Fruit fly (Drosophila melanogaster) whole organism, embryonic: Measurements from ENCODE around the gene CG46310.

ENCODE experiments used
- Blimp-1 ChIP-seq: fragments of 200-800 bp; sonication (Bioruptor generic); optimal IDR thresholded peaks from 3 replicates; lab custom pipeline; 2018; ENCODE audit warnings: missing biosample characterization, missing genetic modification characterization, mild to moderate bottlenecking, moderate library complexity, missing genetic modification reagents
- BtbVII ChIP-seq: fragments of 200-800 bp; sonication (Bioruptor generic); optimal IDR thresholded peaks from 3 replicates; lab custom pipeline; 2017; ENCODE audit warnings: missing biosample characterization, mild to moderate bottlenecking, missing genetic modification characterization
- CG11085 ChIP-seq: fragments of 200-800 bp; sonication (Bioruptor generic); IDR thresholded peaks from 2 replicates; pipeline ENCODE4 v1.3.6; 2022; ENCODE audit warnings: missing biosample characterization, missing genetic modification characterization
- CG13894 ChIP-seq: fragments of 200-800 bp; sonication (Bioruptor generic); optimal IDR thresholded peaks from 3 replicates; lab custom pipeline; 2018; ENCODE audit warnings: missing biosample characterization, mild to moderate bottlenecking, missing genetic modification characterization, moderate library complexity
- CG14050 ChIP-seq: fragments of 200-800 bp; sonication (Bioruptor generic); IDR thresholded peaks from 3 replicates; pipeline ENCODE4 v1.3.6; 2022; ENCODE audit warnings: missing biosample characterization, missing genetic modification characterization
- CG14710 ChIP-seq: fragments of 200-800 bp; sonication (Bioruptor generic); optimal IDR thresholded peaks from 3 replicates; lab custom pipeline; 2019; ENCODE audit warnings: missing biosample characterization, mild to moderate bottlenecking, missing genetic modification characterization, moderate library complexity
- CG14860 ChIP-seq: fragments of 200-800 bp; sonication (Bioruptor generic); IDR thresholded peaks from 3 replicates; pipeline ENCODE4 v1.3.6; 2022; ENCODE audit warnings: missing biosample characterization, missing genetic modification characterization; ENCODE audit not compliant: partially characterized antibody
- CG15073 ChIP-seq: fragments of 200-800 bp; sonication (Bioruptor generic); optimal IDR thresholded peaks from 2 replicates; lab custom pipeline; 2016; ENCODE audit warnings: missing biosample characterization, missing genetic modification characterization
- CG1529 ChIP-seq: fragments of 200-800 bp; sonication (Bioruptor generic); optimal IDR thresholded peaks from 3 replicates; lab custom pipeline; 2018; ENCODE audit warnings: missing biosample characterization, missing genetic modification characterization
- CG1602 ChIP-seq: fragments of 200-800 bp; sonication (Bioruptor generic); optimal IDR thresholded peaks from 3 replicates; lab custom pipeline; 2016; ENCODE audit warnings: missing biosample characterization, missing genetic modification characterization
- CG17829 ChIP-seq: fragments of 200-800 bp; optimal IDR thresholded peaks from 2 replicates; lab custom pipeline; 2019; ENCODE audit warnings: missing biosample characterization, mild to moderate bottlenecking, missing genetic modification characterization, moderate library complexity
- CG2120 ChIP-seq: fragments of 200-800 bp; sonication (Bioruptor generic); optimal IDR thresholded peaks from 3 replicates; lab custom pipeline; 2016; ENCODE audit warnings: missing biosample characterization, missing genetic modification characterization
- CG2129 ChIP-seq: fragments of 200-800 bp; sonication (Bioruptor generic); IDR thresholded peaks from 2 replicates; pipeline ENCODE4 v1.3.6; 2022; ENCODE audit warnings: missing biosample characterization, missing genetic modification characterization; ENCODE audit not compliant: partially characterized antibody
- CG3065 ChIP-seq: fragments of 200-800 bp; sonication (Bioruptor generic); optimal IDR thresholded peaks from 2 replicates; lab custom pipeline; 2016; ENCODE audit warnings: missing biosample characterization, missing genetic modification characterization
- CG31388 ChIP-seq: fragments of 200-800 bp; sonication (Bioruptor generic); optimal IDR thresholded peaks from 2 replicates; lab custom pipeline; 2016; ENCODE audit warnings: missing biosample characterization, missing genetic modification characterization
- CG4282 ChIP-seq: fragments of 200-800 bp; sonication (Bioruptor generic); optimal IDR thresholded peaks from 2 replicates; lab custom pipeline; 2016; ENCODE audit warnings: missing biosample characterization, missing genetic modification characterization
- CG4404 ChIP-seq: fragments of 200-800 bp; sonication (Bioruptor generic); IDR thresholded peaks from 2 replicates; pipeline ENCODE4 v1.3.6; 2022; ENCODE audit warnings: missing biosample characterization, missing genetic modification characterization
- CG7271 ChIP-seq: fragments of 200-800 bp; sonication (Bioruptor generic); optimal IDR thresholded peaks from 2 replicates; lab custom pipeline; 2018; ENCODE audit warnings: missing biosample characterization, mild to moderate bottlenecking, missing genetic modification characterization, moderate library complexity
- CG7786 ChIP-seq: fragments of 200-800 bp; sonication (Bioruptor generic); optimal IDR thresholded peaks from 2 replicates; lab custom pipeline; 2016; ENCODE audit warnings: missing biosample characterization, missing genetic modification characterization
- CG8388 ChIP-seq: fragments of 200-800 bp; sonication (Bioruptor generic); optimal IDR thresholded peaks from 2 replicates; lab custom pipeline; 2019; ENCODE audit warnings: missing biosample characterization, mild to moderate bottlenecking, missing genetic modification characterization, moderate library complexity
- CG9797 ChIP-seq: fragments of 200-800 bp; sonication (Bioruptor generic); optimal IDR thresholded peaks from 3 replicates; lab custom pipeline; 2018; ENCODE audit warnings: missing biosample characterization, mild to moderate bottlenecking, missing genetic modification characterization
- CG9817 ChIP-seq: fragments of 200-800 bp; sonication (Bioruptor generic); optimal IDR thresholded peaks from 2 replicates; lab custom pipeline; 2018; ENCODE audit warnings: missing biosample characterization, mild to moderate bottlenecking, missing genetic modification characterization, moderate library complexity
- CG9876 ChIP-seq: fragments of 200-800 bp; sonication (Bioruptor generic); optimal IDR thresholded peaks from 2 replicates; lab custom pipeline; 2016; ENCODE audit warnings: missing biosample characterization, missing genetic modification characterization
- CrebB ChIP-seq: fragments of 200-800 bp; sonication (Bioruptor generic); optimal IDR thresholded peaks from 3 replicates; lab custom pipeline; 2018; ENCODE audit warnings: missing biosample characterization, mild to moderate bottlenecking, missing genetic modification characterization
- Dip3 ChIP-seq: fragments of 200-800 bp; sonication (Bioruptor generic); optimal IDR thresholded peaks from 3 replicates; lab custom pipeline; 2016; ENCODE audit warnings: missing biosample characterization, missing genetic modification characterization
- HLH3B ChIP-seq: fragments of 200-800 bp; sonication (Bioruptor generic); IDR thresholded peaks from 2 replicates; pipeline ENCODE4 v1.3.6; 2022; ENCODE audit warnings: missing biosample characterization, missing genetic modification characterization
- HLH4C ChIP-seq: fragments of 200-800 bp; sonication (Bioruptor generic); IDR thresholded peaks from 3 replicates; pipeline ENCODE4 v1.3.6; 2022; ENCODE audit warnings: missing biosample characterization, missing genetic modification characterization; ENCODE audit not compliant: partially characterized antibody
- HLH54F ChIP-seq: fragments of 200-800 bp; sonication (Bioruptor generic); optimal IDR thresholded peaks from 3 replicates; lab custom pipeline; 2016; ENCODE audit warnings: missing biosample characterization, missing genetic modification characterization
- Lhr ChIP-seq: fragments of 200-800 bp; sonication (Bioruptor generic); optimal IDR thresholded peaks from 3 replicates; lab custom pipeline; 2017; ENCODE audit warnings: mild to moderate bottlenecking, missing biosample characterization, missing genetic modification reagents, missing genetic modification characterization
- Mrtf ChIP-seq: fragments of 200-800 bp; sonication (Bioruptor generic); IDR thresholded peaks from 3 replicates; pipeline ENCODE4 v1.3.6; 2022; ENCODE audit warnings: missing biosample characterization, missing genetic modification characterization
- Sox100B ChIP-seq: fragments of 200-800 bp; sonication (Bioruptor generic); optimal IDR thresholded peaks from 3 replicates; lab custom pipeline; 2018; ENCODE audit warnings: missing biosample characterization, mild to moderate bottlenecking, missing genetic modification characterization
- TFAM ChIP-seq: fragments of 200-800 bp; sonication (Bioruptor generic); optimal IDR thresholded peaks from 2 replicates; lab custom pipeline; 2017; ENCODE audit warnings: missing biosample characterization, missing genetic modification characterization, inconsistent platforms
- Xrp1 ChIP-seq: fragments of 200-800 bp; sonication (Bioruptor generic); IDR thresholded peaks from 2 replicates; pipeline ENCODE4 v1.3.6; 2022; ENCODE audit warnings: missing biosample characterization, missing genetic modification characterization
- bcd ChIP-seq: fragments of 200-800 bp; sonication (Bioruptor generic); optimal IDR thresholded peaks from 2 replicates; lab custom pipeline; 2017; ENCODE audit warnings: missing biosample characterization, mild to moderate bottlenecking, missing genetic modification characterization
- dpn ChIP-seq, 2 experiments: fragments of 200-800 bp; sonication (Bioruptor generic); optimal IDR thresholded peaks; 3 replicates each; lab custom pipeline; 2016; ENCODE audit warnings: missing biosample characterization in 2 of 2, missing genetic modification characterization in 2 of 2
- eyg ChIP-seq: fragments of 200-800 bp; sonication (Bioruptor generic); optimal IDR thresholded peaks from 3 replicates; lab custom pipeline; 2016; ENCODE audit warnings: missing biosample characterization, missing genetic modification characterization
- ftz-f1 ChIP-seq: fragments of 200-800 bp; sonication (Bioruptor generic); optimal IDR thresholded peaks from 2 replicates; lab custom pipeline; 2016; ENCODE audit warnings: missing biosample characterization, missing genetic modification characterization
- insv ChIP-seq, 2 experiments: fragments of 200-800 bp; sonication (Bioruptor generic); optimal IDR thresholded peaks; 3 replicates each; lab custom pipeline; 2016 to 2018; ENCODE audit warnings: missing biosample characterization in 2 of 2, missing genetic modification characterization in 2 of 2
- otp ChIP-seq: fragments of 200-800 bp; sonication (Bioruptor generic); IDR thresholded peaks from 3 replicates; pipeline ENCODE4, ENCODE4 v1.3.6; 2022; ENCODE audit warnings: missing biosample characterization, missing genetic modification characterization
- p53 ChIP-seq: fragments of 200-800 bp; sonication (Bioruptor generic); optimal IDR thresholded peaks from 2 replicates; lab custom pipeline; 2016; ENCODE audit warnings: missing biosample characterization, missing genetic modification characterization
- peb ChIP-seq: fragments of 200-800 bp; sonication (Bioruptor generic); IDR thresholded peaks from 2 replicates; pipeline ENCODE4 v1.3.6; 2022; ENCODE audit warnings: missing biosample characterization, missing genetic modification characterization
- psq ChIP-seq: fragments of 200-800 bp; sonication (Bioruptor generic); optimal IDR thresholded peaks from 2 replicates; lab custom pipeline; 2017; ENCODE audit warnings: missing biosample characterization, missing genetic modification characterization
- sqz ChIP-seq: fragments of 200-800 bp; sonication (Bioruptor generic); optimal IDR thresholded peaks from 3 replicates; lab custom pipeline; 2018; ENCODE audit warnings: missing biosample characterization, mild to moderate bottlenecking, missing genetic modification characterization
- stwl ChIP-seq: fragments of 200-800 bp; sonication (Bioruptor generic); optimal IDR thresholded peaks from 3 replicates; lab custom pipeline; 2018; ENCODE audit warnings: missing biosample characterization, mild to moderate bottlenecking, missing genetic modification characterization, moderate library complexity
- tna ChIP-seq: fragments of 200-800 bp; sonication (Bioruptor generic); IDR thresholded peaks from 2 replicates; pipeline ENCODE4 v1.3.6; 2022; ENCODE audit warnings: missing biosample characterization, missing genetic modification characterization; ENCODE audit not compliant: partially characterized antibody
- tx ChIP-seq: fragments of 200-800 bp; sonication (Bioruptor generic); optimal IDR thresholded peaks from 2 replicates; lab custom pipeline; 2016; ENCODE audit warnings: missing biosample characterization, missing genetic modification characterization
- vfl ChIP-seq: fragments of 200-800 bp; sonication (Bioruptor generic); optimal IDR thresholded peaks from 2 replicates; lab custom pipeline; 2016; ENCODE audit warnings: missing biosample characterization, missing genetic modification characterization
- wek ChIP-seq: fragments of 200-800 bp; sonication (Bioruptor generic); optimal IDR thresholded peaks from 3 replicates; lab custom pipeline; 2018; ENCODE audit warnings: missing biosample characterization, mild to moderate bottlenecking, missing genetic modification characterization, moderate library complexity

CG46310 gene

DNA sequence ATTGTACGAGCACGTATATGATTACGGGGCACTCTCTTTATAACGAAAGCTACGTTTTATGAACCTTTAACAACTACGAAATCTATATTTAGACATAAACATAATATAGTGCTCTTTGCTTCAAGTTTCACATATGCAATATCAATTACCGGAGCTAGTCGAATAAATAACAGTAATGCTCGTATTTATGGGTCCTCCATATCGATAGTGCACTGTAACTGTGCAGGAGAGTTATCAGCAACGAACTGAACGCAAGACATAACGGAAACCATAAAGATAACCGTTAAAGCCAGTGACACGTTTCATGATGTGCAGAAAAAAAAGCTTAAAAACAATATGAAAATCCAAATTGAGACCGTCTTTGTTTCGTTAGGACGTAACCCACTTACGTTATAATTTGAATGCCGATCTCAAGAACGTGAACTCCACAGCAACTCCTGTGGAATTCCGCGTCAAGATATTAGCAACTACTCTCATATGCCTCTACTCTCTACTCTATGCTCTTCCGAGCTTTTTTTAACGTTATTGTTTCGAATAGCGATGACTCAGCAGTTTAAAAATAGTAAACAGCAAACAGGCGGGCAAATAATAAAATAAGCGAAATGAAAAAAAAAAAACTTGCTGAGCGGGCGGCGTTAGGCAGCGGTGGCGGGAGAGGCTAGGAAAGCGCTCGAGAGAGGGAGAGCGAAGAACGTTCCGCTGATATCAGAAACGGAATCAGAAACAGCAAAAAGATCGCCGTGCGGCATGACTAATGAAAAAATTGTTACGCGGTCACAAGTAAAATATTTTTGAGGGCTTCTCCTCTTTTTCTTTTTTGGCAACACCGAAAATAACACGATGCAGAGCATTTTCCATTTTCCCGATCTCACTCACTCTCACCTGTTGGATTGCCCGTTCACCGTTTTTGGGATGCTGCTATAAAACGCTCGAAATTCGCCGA lies 16.6 kb downstream of the CG46310 start (continued):
- peak; percentile 78 for TF ChIP-seq CG9817 (tag; lab: Kevin White, UChicago)
- TF ChIP-seq CG9876, result peak; percentile 55
- peak; percentile 69 for TF ChIP-seq BtbVII (GFP tag; lab: Kevin White, UChicago)
- TF ChIP-seq Sox100B, result peak; percentile 64
- peak; percentile 77 to 81 for TF ChIP-seq dpn (GFP tag; optimal IDR thresholded peaks at IDR 0.05; lab: Kevin White, UChicago)
- TF ChIP-seq CG14860, result no peak
- TF ChIP-seq Mrtf (GFP tag; lab: Robert Waterston, UW), result peak; percentile 67; the same call in 2 of the 3 replicates
- peak; percentile 52; the same call in 1 of the 2 replicates for TF ChIP-seq CG11085 (GFP tag; lab: Robert Waterston, UW)
- no peak for TF ChIP-seq tna (GFP tag; lab: Robert Waterston, UW)
- TF ChIP-seq otp (GFP tag; lab: Robert Waterston, UW), result peak; percentile 68; the same call in 2 of the 3 replicates
- TF ChIP-seq sqz (GFP tag; lab: Kevin White, UChicago), result peak; percentile 9
- TF ChIP-seq wek (GFP tag; lab: Kevin White, UChicago), result peak; percentile 60
- peak; percentile 69 for TF ChIP-seq CG13894 (tag; lab: Kevin White, UChicago)
- TF ChIP-seq CG7786, result peak; percentile 77
- TF ChIP-seq CG2120 (GFP tag; lab: Kevin White, UChicago), result peak; percentile 87
- no peak for TF ChIP-seq CG2129 (GFP tag; lab: Robert Waterston, UW)
- TF ChIP-seq CG1529 (GFP tag; lab: Kevin White, UChicago), result peak; percentile 36
- no peak for TF ChIP-seq Lhr (GFP tag; lab: Kevin White, UChicago)
- peak; percentile 45 for TF ChIP-seq vfl (GFP tag; lab: Kevin White, UChicago)
- no peak for TF ChIP-seq CG7271 (tag; lab: Kevin White, UChicago)
- 0 out of 2 replicates have a peak, but pooled peaks have one; percentile 59 for TF ChIP-seq peb (GFP tag; lab: Robert Waterston, UW)
- TF ChIP-seq CG8388 (GFP tag; lab: Kevin White, UChicago), result peak; percentile 44
- peak in 1 of 2 experiments; percentile 15 for TF ChIP-seq insv (GFP tag; optimal IDR thresholded peaks at IDR 0.05; lab: Kevin White, UChicago)
- TF ChIP-seq psq (GFP tag; lab: Kevin White, UChicago), result no peak
- peak; percentile 49; the same call in 1 of the 2 replicates for TF ChIP-seq CG4404 (GFP tag; lab: Robert Waterston, UW)
- TF ChIP-seq CG1602, result peak; percentile 56
- peak; percentile 67 for TF ChIP-seq bcd (GFP tag; lab: Kevin White, UChicago)
- peak; percentile 63 for TF ChIP-seq HLH54F
- peak; percentile 73 for TF ChIP-seq Xrp1 (GFP tag; lab: Robert Waterston, UW)
- peak; percentile 39 for TF ChIP-seq CG14710 (tag; lab: Kevin White, UChicago)
- peak; percentile 73 for TF ChIP-seq Blimp-1
- no peak for TF ChIP-seq p53 (GFP tag; lab: Kevin White, UChicago)
- TF ChIP-seq Dip3 (GFP tag; lab: Kevin White, UChicago), result peak; percentile 61
- TF ChIP-seq HLH3B (GFP tag; lab: Robert Waterston, UW), result peak; percentile 70
- TF ChIP-seq TFAM, result no peak
- no peak for TF ChIP-seq CG3065
- no peak for TF ChIP-seq CG15073 (GFP tag; lab: Kevin White, UChicago)
- TF ChIP-seq stwl (tag; lab: Kevin White, UChicago), result no peak
- no peak for TF ChIP-seq CG4282 (GFP tag; lab: Kevin White, UChicago)
- no peak for TF ChIP-seq ftz-f1
- TF ChIP-seq CG9797 (GFP tag; lab: Kevin White, UChicago), result no peak
- TF ChIP-seq CG31388 (GFP tag; lab: Kevin White, UChicago), result no peak
- no peak for TF ChIP-seq HLH4C (GFP tag; lab: Robert Waterston, UW)
- TF ChIP-seq tx (GFP tag; lab: Kevin White, UChicago), result peak; percentile 56
- TF ChIP-seq CG17829 (tag; lab: Kevin White, UChicago), result peak; percentile 73
- TF ChIP-seq CrebB (tag; lab: Kevin White, UChicago), result peak; percentile 70
- TF ChIP-seq CG14050 (GFP tag; lab: Robert Waterston, UW), result peak; percentile 67
- no peak for TF ChIP-seq eyg
